Worm (Caenorhabditis elegans): ENCODE data around the gene W06G6.15.

ce11 chrV:16622754-16623261 is 31.5 kb upstream of the W06G6.15 start, which contains the start of gene Y70C5A.2:
- TF ChIP-seq W03F9.2 (tag; optimal IDR thresholded peaks at IDR 0.05) (no peak), him-1 (tag; optimal IDR thresholded peaks at IDR 0.05) (no peak), dao-5 (tag; optimal IDR thresholded peaks at IDR 0.05) (no peak)

Measured in whole organism, L4/young adult.